Worm (Caenorhabditis elegans): ENCODE measurements around the gene F22B5.6.
A peak's percentile ranks its signal among the peaks of the same experiment; 100 is the strongest.

The F22B5.6 gene

DNA sequence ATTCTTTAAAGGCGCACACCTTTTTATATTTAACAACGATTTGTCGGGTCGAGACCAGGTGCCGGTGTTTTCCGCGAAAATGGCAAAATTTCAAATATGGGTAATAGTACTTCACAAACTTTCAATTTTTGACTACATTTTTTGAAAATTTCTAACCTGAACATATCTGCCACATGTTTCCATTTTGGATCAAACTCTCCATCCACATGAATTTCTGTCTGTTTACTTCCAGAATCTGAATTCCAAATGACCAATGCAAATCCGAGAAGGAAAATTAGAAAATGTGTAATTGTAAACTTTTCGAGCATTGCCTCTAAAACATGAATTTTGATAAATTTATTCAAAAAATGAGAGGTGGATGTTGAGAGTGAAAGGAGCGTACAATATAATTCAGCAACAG lies 24.2 kb upstream of the F22B5.6 start, which contains the start of gene lact-4:
TSS of gene lact-4 (minus strand) at position 313 of the 400 bp plus-strand sequence.
- TF ChIP-seq nhr-76 (tag; optimal IDR thresholded peaks at IDR 0.05) = no peak
- TF ChIP-seq nhr-12 (tag; optimal IDR thresholded peaks at IDR 0.05) = no peak
- TF ChIP-seq R02D3.7 (tag; optimal IDR thresholded peaks at IDR 0.05) = no peak
- no peak for TF ChIP-seq snpc-4 (tag; optimal IDR thresholded peaks at IDR 0.05)
- no peak for TF ChIP-seq ceh-28 (tag; optimal IDR thresholded peaks at IDR 0.05)
- TF ChIP-seq lin-39 (tag; optimal IDR thresholded peaks at IDR 0.05) = no peak
- no peak for TF ChIP-seq lin-15B (tag; optimal IDR thresholded peaks at IDR 0.05)
- TF ChIP-seq ama-1 (optimal IDR thresholded peaks at IDR 0.05) = no peak
- TF ChIP-seq hmg-11 (tag; optimal IDR thresholded peaks at IDR 0.05) = no peak
- TF ChIP-seq fkh-2 (tag; optimal IDR thresholded peaks at IDR 0.05) = no peak
- TF ChIP-seq egl-27 (tag; optimal IDR thresholded peaks at IDR 0.05) = no peak
- no peak for TF ChIP-seq unc-62 (GFP tag; optimal IDR thresholded peaks at IDR 0.05)
- TF ChIP-seq elt-3 (tag; optimal IDR thresholded peaks at IDR 0.05) = no peak

DNA sequence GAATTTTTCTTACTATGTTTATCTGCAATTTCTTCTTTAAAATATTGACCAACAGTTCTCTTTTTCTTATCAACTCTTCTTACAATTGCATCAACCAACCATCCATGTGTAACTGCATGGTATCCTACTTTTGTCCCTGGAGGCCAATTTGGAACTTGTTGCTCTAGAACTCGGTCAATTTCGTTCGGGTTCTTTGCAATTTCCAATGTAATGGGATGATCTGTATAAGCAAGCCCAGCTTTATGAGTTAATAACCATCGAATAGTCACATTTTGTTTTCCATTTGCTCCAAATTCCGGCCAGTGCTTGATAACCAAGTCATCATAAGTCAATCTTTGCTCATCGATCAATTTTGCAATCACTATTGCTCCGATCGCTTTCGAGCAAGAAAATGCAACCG lies 23.3 kb upstream of the F22B5.6 start:
- TF ChIP-seq nhr-77 (tag; optimal IDR thresholded peaks at IDR 0.05) = no peak
- TF ChIP-seq sea-2 (GFP tag; optimal IDR thresholded peaks at IDR 0.05) = no peak
- no peak for TF ChIP-seq jun-1 (tag; optimal IDR thresholded peaks at IDR 0.05)
- no peak for TF ChIP-seq mml-1 (tag; optimal IDR thresholded peaks at IDR 0.05)
- TF ChIP-seq elt-3 (tag; optimal IDR thresholded peaks at IDR 0.05) = no peak
- no peak for TF ChIP-seq fkh-2 (tag; optimal IDR thresholded peaks at IDR 0.05)
- TF ChIP-seq skn-1 (tag; optimal IDR thresholded peaks at IDR 0.05) = no peak
- peak; percentile 32 for TF ChIP-seq nhr-43 (tag; optimal IDR thresholded peaks at IDR 0.05; ENCODE audit: poor library complexity, severe bottlenecking)
- peak; percentile 11 for TF ChIP-seq elt-2 (tag; optimal IDR thresholded peaks at IDR 0.05)
- no peak for TF ChIP-seq nhr-11 (tag; optimal IDR thresholded peaks at IDR 0.05)
- TF ChIP-seq egl-5 (tag; optimal IDR thresholded peaks at IDR 0.05) = no peak
- TF ChIP-seq pha-4 (tag; optimal IDR thresholded peaks at IDR 0.05) = peak; percentile 20
- peak; percentile 83 for TF ChIP-seq ama-1 (optimal IDR thresholded peaks at IDR 0.05)
- no peak for TF ChIP-seq snpc-4 (tag; optimal IDR thresholded peaks at IDR 0.05)
- TF ChIP-seq unc-62 (GFP tag; optimal IDR thresholded peaks at IDR 0.05) = no peak

DNA sequence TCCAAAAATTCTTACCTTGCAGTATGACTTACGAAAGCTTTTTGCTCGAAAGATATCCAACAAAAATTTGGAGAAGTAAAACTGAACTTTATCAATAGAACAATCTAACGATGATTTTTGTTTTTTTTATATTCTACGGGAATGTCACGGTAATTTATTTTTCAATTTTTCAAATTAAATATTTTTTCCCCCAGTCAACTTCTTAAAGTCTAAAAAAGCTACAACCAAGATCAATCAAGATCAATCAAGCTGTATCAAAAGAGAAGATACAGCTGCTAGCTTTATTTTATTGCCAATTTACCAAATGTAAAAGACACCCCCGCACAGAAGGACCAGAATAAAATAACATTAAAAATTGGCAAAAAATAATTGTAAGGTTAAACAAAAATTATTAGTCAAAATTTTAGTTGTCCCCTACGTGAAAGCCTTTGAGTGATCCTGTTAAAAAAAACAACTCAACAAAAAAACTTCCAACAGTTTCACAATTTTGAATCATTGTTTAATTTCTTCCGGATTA lies 19.4 kb upstream of the F22B5.6 start, which contains the start of the genes M05D6.1 and M05D6.3:
TSS of gene M05D6.1 (minus strand) at position 101 of the 517 bp plus-strand sequence.
TSS of gene M05D6.3 (plus strand) at position 467 of the 517 bp plus-strand sequence.
- TF ChIP-seq jun-1 (tag; optimal IDR thresholded peaks at IDR 0.05) (no peak), lin-39 (tag; optimal IDR thresholded peaks at IDR 0.05) (no peak), ceh-16 (tag; optimal IDR thresholded peaks at IDR 0.05) (no peak), ztf-11 (tag; optimal IDR thresholded peaks at IDR 0.05) (no peak), snpc-4 (tag; optimal IDR thresholded peaks at IDR 0.05) (no peak), tbx-2 (tag; optimal IDR thresholded peaks at IDR 0.05) (no peak), ceh-82 (tag; optimal IDR thresholded peaks at IDR 0.05) (no peak), nhr-43 (tag; optimal IDR thresholded peaks at IDR 0.05; ENCODE audit: poor library complexity, severe bottlenecking) (no peak), mml-1 (tag; optimal IDR thresholded peaks at IDR 0.05) (no peak), pqm-1 (tag; optimal IDR thresholded peaks at IDR 0.05) (no peak), nfya-1 (tag; optimal IDR thresholded peaks at IDR 0.05; ENCODE audit: insufficient read depth) (no peak), eor-1 (tag; optimal IDR thresholded peaks at IDR 0.05) (no peak), ZK546.5 (tag; optimal IDR thresholded peaks at IDR 0.05) (no peak), lsy-12 (tag; optimal IDR thresholded peaks at IDR 0.05) (no peak), ama-1 (optimal IDR thresholded peaks at IDR 0.05) (no peak)

DNA sequence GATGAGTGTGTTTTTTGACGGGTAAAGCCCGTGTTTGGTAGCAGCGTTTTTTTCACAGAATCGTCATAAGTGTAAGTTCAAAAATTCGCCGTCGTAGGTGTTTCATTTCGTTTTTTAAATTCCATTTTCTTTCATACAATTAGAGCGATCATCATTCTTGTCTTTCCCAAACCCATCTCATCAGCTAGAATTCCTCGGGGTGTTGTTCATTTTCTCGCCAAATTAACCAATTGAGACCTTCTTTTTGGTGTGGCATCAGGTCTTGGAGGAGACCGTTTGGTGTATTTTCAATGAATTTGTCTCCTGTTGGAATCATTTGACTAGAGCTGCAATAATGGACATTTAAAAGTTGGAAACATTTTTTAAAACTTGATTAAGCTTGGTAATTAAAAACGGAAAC lies 16.9 kb upstream of the F22B5.6 start:
- TF ChIP-seq lin-39 (tag; optimal IDR thresholded peaks at IDR 0.05) (no peak), ceh-9 (tag; optimal IDR thresholded peaks at IDR 0.05) (no peak), ztf-4 (tag; optimal IDR thresholded peaks at IDR 0.05) (no peak), daf-12 (tag; optimal IDR thresholded peaks at IDR 0.05) (no peak), mdl-1 (tag; optimal IDR thresholded peaks at IDR 0.05) (no peak), nfya-1 (tag; optimal IDR thresholded peaks at IDR 0.05; ENCODE audit: insufficient read depth) (no peak), nhr-23 (tag; optimal IDR thresholded peaks at IDR 0.05) (no peak), unc-62 (GFP tag; optimal IDR thresholded peaks at IDR 0.05) (no peak), lin-15B (tag; optimal IDR thresholded peaks at IDR 0.05) (no peak), egl-5 (tag; optimal IDR thresholded peaks at IDR 0.05) (no peak), tbx-2 (tag; optimal IDR thresholded peaks at IDR 0.05) (no peak), elt-2 (tag; optimal IDR thresholded peaks at IDR 0.05) (no peak), nhr-43 (tag; optimal IDR thresholded peaks at IDR 0.05; ENCODE audit: poor library complexity, severe bottlenecking) (no peak), mml-1 (tag; optimal IDR thresholded peaks at IDR 0.05) (no peak), pha-4 (tag; optimal IDR thresholded peaks at IDR 0.05) (no peak), zag-1 (tag; optimal IDR thresholded peaks at IDR 0.05) (no peak), nhr-12 (tag; optimal IDR thresholded peaks at IDR 0.05) (no peak), snpc-4 (tag; optimal IDR thresholded peaks at IDR 0.05) (no peak), ztf-11 (tag; optimal IDR thresholded peaks at IDR 0.05) (no peak), pqm-1 (tag; optimal IDR thresholded peaks at IDR 0.05) (no peak)
